Worm (Caenorhabditis elegans) whole organism, L4 larva: ENCODE results near the gene T04C12.7.

Experiments
- D1046.2 ChIP-seq: fragments of 200-800 bp; sonication (Bioruptor generic); IDR thresholded peaks from 2 replicates; pipeline ENCODE4 v1.3.6; 2022; ENCODE audit warnings: missing genetic modification characterization, missing compliant biosample characterization
- F37D6.2 ChIP-seq: sonication (generic microtip); optimal IDR thresholded peaks from 2 replicates; lab custom pipeline; 2016; ENCODE audit warnings: mild to moderate bottlenecking, missing genetic modification characterization, missing compliant biosample characterization
- R02D3.7 ChIP-seq: fragments of 150-350 bp; sonication (generic microtip); optimal IDR thresholded peaks from 3 replicates; lab custom pipeline; 2014; ENCODE audit warnings: missing biosample characterization, missing genetic modification characterization
- T20F7.1 ChIP-seq: fragments of 200-800 bp; sonication (Bioruptor generic); optimal IDR thresholded peaks from 2 replicates; lab custom pipeline; 2018; ENCODE audit warnings: mild to moderate bottlenecking, missing genetic modification characterization, missing compliant biosample characterization
- T26A8.4 ChIP-seq: fragments of 200-800 bp; sonication (Bioruptor generic); IDR thresholded peaks from 2 replicates; pipeline ENCODE4 v1.3.6; 2022; ENCODE audit warnings: missing genetic modification characterization, missing compliant biosample characterization
- Y105C5A.15 ChIP-seq: fragments of 200-800 bp; sonication (Bioruptor generic); IDR thresholded peaks from 2 replicates; pipeline ENCODE4 v1.3.6; 2022; ENCODE audit warnings: missing genetic modification characterization, missing compliant biosample characterization
- Y5F2A.4 ChIP-seq: fragments of 200-800 bp; sonication (Bioruptor generic); optimal IDR thresholded peaks from 2 replicates; lab custom pipeline; 2018; ENCODE audit warnings: mild to moderate bottlenecking, missing genetic modification characterization, missing compliant biosample characterization
- ZK546.5 ChIP-seq, 2 experiments: sonication (generic microtip); optimal IDR thresholded peaks; 2 replicates each; lab custom pipeline; 2017; ENCODE audit warnings: missing biosample characterization in 2 of 2, missing genetic modification characterization in 2 of 2
- aha-1 ChIP-seq: fragments of 150-350 bp; peaks from one replicate; lab custom pipeline; 2014; ENCODE audit warnings: missing biosample characterization, missing genetic modification characterization
- aly-2 ChIP-seq: sonication (generic microtip); optimal IDR thresholded peaks from 2 replicates; lab custom pipeline; 2018; ENCODE audit warnings: missing biosample characterization, missing genetic modification characterization
- ceh-28 ChIP-seq: fragments of 150-350 bp; optimal IDR thresholded peaks from 2 replicates; lab custom pipeline; 2014; ENCODE audit warnings: missing biosample characterization, missing genetic modification reagents, missing genetic modification characterization
- ceh-44 ChIP-seq: fragments of 200-800 bp; sonication (Bioruptor generic); IDR thresholded peaks from 2 replicates; pipeline ENCODE4 v1.3.6; 2022; ENCODE audit warnings: missing genetic modification reagents, missing genetic modification characterization, missing compliant biosample characterization
- ceh-62 ChIP-seq: sonication (generic microtip); optimal IDR thresholded peaks from 2 replicates; lab custom pipeline; 2017; ENCODE audit warnings: missing biosample characterization, missing genetic modification characterization
- cey-2 ChIP-seq: sonication (generic microtip); optimal IDR thresholded peaks from 3 replicates; lab custom pipeline; 2017; ENCODE audit warnings: missing genetic modification characterization, mild to moderate bottlenecking, missing compliant biosample characterization, antibody characterized with exemption, borderline replicate concordance; ENCODE audit not compliant: insufficient read depth
- daf-12 ChIP-seq: fragments of 150-350 bp; optimal IDR thresholded peaks from 2 replicates; lab custom pipeline; 2014; ENCODE audit warnings: missing biosample characterization, missing genetic modification reagents, missing genetic modification characterization
- daf-16 ChIP-seq, 3 experiments: sonication (generic microtip); optimal IDR thresholded peaks; 2 replicates each; lab custom pipeline; 2016 to 2017; ENCODE audit warnings: missing genetic modification characterization in 3 of 3, missing genetic modification reagents in 3 of 3, mild to moderate bottlenecking in 2 of 3, missing compliant biosample characterization in 2 of 3, missing biosample characterization in 1 of 3, moderate library complexity in 1 of 3
- daf-19 ChIP-seq: fragments of 200-800 bp; sonication (Bioruptor generic); conservative IDR thresholded peaks from 2 replicates; pipeline ENCODE4 v1.3.6; 2022; ENCODE audit warnings: missing genetic modification characterization, missing compliant biosample characterization
- daf-8 ChIP-seq: fragments of 200-800 bp; sonication (Bioruptor generic); IDR thresholded peaks from 2 replicates; pipeline ENCODE4 v1.3.6; 2022; ENCODE audit warnings: missing genetic modification characterization, missing compliant biosample characterization
- dmd-8 ChIP-seq: fragments of 200-800 bp; sonication (Bioruptor generic); IDR thresholded peaks from 2 replicates; pipeline ENCODE4 v1.3.6; 2022; ENCODE audit warnings: missing genetic modification characterization, missing compliant biosample characterization
- duxl-1 ChIP-seq: sonication (generic microtip); optimal IDR thresholded peaks from 2 replicates; lab custom pipeline; 2016; ENCODE audit warnings: mild to moderate bottlenecking, missing genetic modification characterization, moderate library complexity, missing compliant biosample characterization; ENCODE audit not compliant: poor library complexity
- dve-1 ChIP-seq: sonication (generic microtip); optimal IDR thresholded peaks from 2 replicates; lab custom pipeline; 2017; ENCODE audit warnings: antibody characterized with exemption, mild to moderate bottlenecking, missing genetic modification characterization, missing compliant biosample characterization; ENCODE audit not compliant: insufficient read depth
- egl-27 ChIP-seq: sonication (generic microtip); optimal IDR thresholded peaks from 3 replicates; lab custom pipeline; 2017; ENCODE audit warnings: missing biosample characterization, missing genetic modification reagents, missing genetic modification characterization
- egl-43 ChIP-seq: fragments of 200-800 bp; sonication (Bioruptor generic); IDR thresholded peaks from 2 replicates; pipeline ENCODE4 v1.3.6; 2022; ENCODE audit warnings: missing genetic modification reagents, missing genetic modification characterization, missing compliant biosample characterization
- gei-8 ChIP-seq: fragments of 200-800 bp; sonication (Bioruptor generic); optimal IDR thresholded peaks from 2 replicates; lab custom pipeline; 2018; ENCODE audit warnings: mild to moderate bottlenecking, missing genetic modification characterization, missing compliant biosample characterization
- lim-7 ChIP-seq: fragments of 200-800 bp; sonication (Bioruptor generic); IDR thresholded peaks from 2 replicates; pipeline ENCODE4 v1.3.6; 2022; ENCODE audit warnings: missing genetic modification characterization, missing compliant biosample characterization
- lin-13 ChIP-seq: fragments of 150-350 bp; optimal IDR thresholded peaks from 2 replicates; lab custom pipeline; 2014; ENCODE audit warnings: missing biosample characterization, missing genetic modification reagents, missing genetic modification characterization
- lin-29 ChIP-seq: fragments of 200-800 bp; sonication (Bioruptor generic); IDR thresholded peaks from 2 replicates; pipeline ENCODE4 v1.3.6; 2022; ENCODE audit warnings: missing genetic modification reagents, missing genetic modification characterization, missing compliant biosample characterization
- lsy-2 ChIP-seq, 2 experiments: fragments of 150-350 bp in 1 of 2; sonication (generic microtip) in 1 of 2; optimal IDR thresholded peaks; 2 replicates each; lab custom pipeline; 2014 to 2017; ENCODE audit warnings: missing biosample characterization in 2 of 2, missing genetic modification characterization in 2 of 2
- madf-9 ChIP-seq: fragments of 200-800 bp; sonication (Bioruptor generic); conservative IDR thresholded peaks from 2 replicates; pipeline ENCODE4 v1.3.6; 2022; ENCODE audit warnings: missing genetic modification reagents, missing genetic modification characterization, missing compliant biosample characterization
- mdl-1 ChIP-seq, 2 experiments: fragments of 150-350 bp in 1 of 2; sonication (generic microtip) in 1 of 2; optimal IDR thresholded peaks; 2 replicates each; lab custom pipeline; 2014 to 2017; ENCODE audit warnings: missing biosample characterization in 2 of 2, missing genetic modification characterization in 2 of 2
- mdt-29 ChIP-seq: fragments of 200-800 bp; sonication (Bioruptor generic); IDR thresholded peaks from 2 replicates; pipeline ENCODE4 v1.3.6; 2022; ENCODE audit warnings: missing genetic modification reagents, missing genetic modification characterization, missing compliant biosample characterization
- mxl-2 ChIP-seq: fragments of 200-800 bp; sonication (Bioruptor generic); conservative IDR thresholded peaks from 2 replicates; pipeline ENCODE4 v1.3.6; 2022; ENCODE audit warnings: missing genetic modification reagents, missing genetic modification characterization, missing compliant biosample characterization
- nhr-102 ChIP-seq: sonication (generic microtip); optimal IDR thresholded peaks from 2 replicates; lab custom pipeline; 2016; ENCODE audit warnings: mild to moderate bottlenecking, missing genetic modification characterization, moderate library complexity, missing compliant biosample characterization
- nhr-25 ChIP-seq: sonication (generic microtip); optimal IDR thresholded peaks from 2 replicates; lab custom pipeline; 2017; ENCODE audit warnings: missing genetic modification characterization, mild to moderate bottlenecking, missing compliant biosample characterization, antibody characterized with exemption, moderate library complexity, borderline replicate concordance; ENCODE audit not compliant: insufficient read depth
- nhr-41 ChIP-seq: fragments of 200-800 bp; sonication (Bioruptor generic); IDR thresholded peaks from 2 replicates; pipeline ENCODE4 v1.3.6; 2022; ENCODE audit warnings: missing genetic modification reagents, missing genetic modification characterization, missing compliant biosample characterization
- nhr-42 ChIP-seq: fragments of 200-800 bp; sonication (Bioruptor generic); IDR thresholded peaks from 2 replicates; pipeline ENCODE4 v1.3.6; 2022; ENCODE audit warnings: missing genetic modification characterization, missing compliant biosample characterization
- nhr-48 ChIP-seq: sonication (generic microtip); optimal IDR thresholded peaks from 2 replicates; lab custom pipeline; 2016; ENCODE audit warnings: mild to moderate bottlenecking, missing genetic modification characterization, missing compliant biosample characterization
- nhr-6 ChIP-seq: fragments of 150-350 bp; optimal IDR thresholded peaks from 2 replicates; lab custom pipeline; 2014; ENCODE audit warnings: missing biosample characterization, missing genetic modification characterization
- nhr-76 ChIP-seq: fragments of 150-350 bp; optimal IDR thresholded peaks from 2 replicates; lab custom pipeline; 2014; ENCODE audit warnings: missing biosample characterization, missing genetic modification characterization
- pha-4 ChIP-seq, 2 experiments: fragments of 150-350 bp in 1 of 2; fragments of 200-800 bp in 1 of 2; sonication (Bioruptor generic) in 1 of 2; IDR thresholded peaks in 1 of 2; optimal IDR thresholded peaks in 1 of 2; 2 replicates each; pipeline versions ENCODE4 v1.3.6 to Lab custom; 2014 to 2022; ENCODE audit warnings: missing genetic modification characterization in 2 of 2, missing genetic modification reagents in 2 of 2, missing biosample characterization in 1 of 2, missing compliant biosample characterization in 1 of 2
- rbr-2 ChIP-seq: sonication (generic microtip); optimal IDR thresholded peaks from 2 replicates; lab custom pipeline; 2016; ENCODE audit warnings: missing genotype, missing genetic modification characterization, missing compliant biosample characterization
- saeg-2 ChIP-seq: fragments of 200-800 bp; sonication (Bioruptor generic); IDR thresholded peaks from 2 replicates; pipeline ENCODE4 v1.3.6; 2022; ENCODE audit warnings: missing genetic modification reagents, missing genetic modification characterization, missing compliant biosample characterization
- set-16 ChIP-seq: fragments of 200-800 bp; sonication (Bioruptor generic); IDR thresholded peaks from 2 replicates; pipeline ENCODE4 v1.3.6; 2022; ENCODE audit warnings: missing genetic modification reagents, missing genetic modification characterization, missing compliant biosample characterization
- spr-1 ChIP-seq: sonication (generic microtip); optimal IDR thresholded peaks from 2 replicates; lab custom pipeline; 2016; ENCODE audit warnings: mild to moderate bottlenecking, missing genetic modification characterization, missing compliant biosample characterization
- tra-1 ChIP-seq: fragments of 200-800 bp; sonication (Bioruptor generic); IDR thresholded peaks from 2 replicates; pipeline ENCODE4 v1.3.6; 2022; ENCODE audit warnings: missing genetic modification reagents, missing genetic modification characterization, missing compliant biosample characterization
- unc-130 ChIP-seq: sonication (generic microtip); optimal IDR thresholded peaks from 2 replicates; lab custom pipeline; 2016; ENCODE audit warnings: missing genetic modification reagents, missing genetic modification characterization, missing compliant biosample characterization
- vab-7 ChIP-seq: fragments of 200-800 bp; sonication (Bioruptor generic); IDR thresholded peaks from 2 replicates; pipeline ENCODE4 v1.3.6; 2022; ENCODE audit warnings: missing genetic modification reagents, missing genetic modification characterization, missing compliant biosample characterization
- zfp-3 ChIP-seq: fragments of 200-800 bp; sonication (Bioruptor generic); conservative IDR thresholded peaks from 2 replicates; pipeline ENCODE4 v1.3.6; 2022; ENCODE audit warnings: missing genetic modification reagents, missing genetic modification characterization, missing compliant biosample characterization
- ztf-7 ChIP-seq: fragments of 150-350 bp; optimal IDR thresholded peaks from 2 replicates; lab custom pipeline; 2014; ENCODE audit warnings: missing biosample characterization, missing genetic modification characterization

T04C12.7 gene

ce11 chrV:11039379-11039954, 14.5 kb upstream of the T04C12.7 start, which contains the start of gene pak-2 (continued):
- TF ChIP-seq daf-16 (GFP tag; optimal IDR thresholded peaks at IDR 0.05; lab: Kevin White, UChicago) = no peak
- peak; percentile 39 for TF ChIP-seq daf-16 (tag; optimal IDR thresholded peaks at IDR 0.05; lab: Kevin White, UChicago)
- TF ChIP-seq ceh-44 (GFP tag; lab: Robert Waterston, UW) = 0 out of 2 replicates have a peak, but pooled peaks have one; percentile 11
- no peak for TF ChIP-seq saeg-2 (GFP tag; lab: Robert Waterston, UW)
- peak in 1 of 2 experiments; percentile 58 for TF ChIP-seq mdl-1 (tag; optimal IDR thresholded peaks at IDR 0.05; lab: Kevin White, UChicago)
- TF ChIP-seq Y5F2A.4 = no peak
- TF ChIP-seq daf-8 (GFP tag; lab: Robert Waterston, UW) = no peak
- TF ChIP-seq unc-130 (GFP tag; lab: Kevin White, UChicago) = peak; percentile 91
- TF ChIP-seq spr-1 (tag; lab: Kevin White, UChicago) = no peak
- TF ChIP-seq T26A8.4 = no peak
- TF ChIP-seq ztf-7 (tag; lab: Kevin White, UChicago) = no peak
- peak; percentile 82 for TF ChIP-seq T20F7.1 (GFP tag; lab: Kevin White, UChicago)
- TF ChIP-seq egl-43 = no peak
- TF ChIP-seq pha-4 (GFP tag; IDR thresholded peaks at IDR 0.05; lab: Robert Waterston, UW) = 0 out of 2 replicates have a peak, but pooled peaks have one; percentile 8
- no peak for TF ChIP-seq pha-4 (tag; optimal IDR thresholded peaks at IDR 0.05; lab: Kevin White, UChicago)
- no peak for TF ChIP-seq aha-1 (tag; lab: Kevin White, UChicago)
- no peak for TF ChIP-seq nhr-102 (tag; lab: Kevin White, UChicago)
- no peak for TF ChIP-seq set-16 (GFP tag; lab: Robert Waterston, UW)
- TF ChIP-seq lim-7 (GFP tag; lab: Robert Waterston, UW) = no peak
- TF ChIP-seq mxl-2 (GFP tag; lab: Robert Waterston, UW) = no peak
- TF ChIP-seq nhr-76 (tag; lab: Kevin White, UChicago) = no peak
- peak; percentile 69 for TF ChIP-seq lin-13 (GFP tag; lab: Kevin White, UChicago)
- no peak for TF ChIP-seq ceh-28 (tag; lab: Kevin White, UChicago)
- TF ChIP-seq nhr-41 = no peak
- TF ChIP-seq dve-1 (tag; lab: Kevin White, UChicago) = peak; percentile 74
- 0 out of 2 replicates have a peak, but pooled peaks have one; percentile 44 for TF ChIP-seq daf-19
- TF ChIP-seq R02D3.7 = no peak
- peak; percentile 68 for TF ChIP-seq rbr-2 (tag; lab: Kevin White, UChicago)
- TF ChIP-seq vab-7 (GFP tag; lab: Robert Waterston, UW) = peak; percentile 67
- TF ChIP-seq tra-1 (GFP tag; lab: Robert Waterston, UW) = no peak
- TF ChIP-seq nhr-48 (tag; lab: Kevin White, UChicago) = no peak
- TF ChIP-seq dmd-8 (GFP tag; lab: Robert Waterston, UW) = no peak
- no peak for TF ChIP-seq daf-12
- TF ChIP-seq nhr-6 (tag; lab: Kevin White, UChicago) = peak; percentile 10
- peak; percentile 46 for TF ChIP-seq F37D6.2 (tag; lab: Kevin White, UChicago)
- TF ChIP-seq egl-27 = no peak
- TF ChIP-seq aly-2 (tag; lab: Kevin White, UChicago) = no peak
- TF ChIP-seq lin-29 (GFP tag; lab: Robert Waterston, UW) = no peak
- TF ChIP-seq gei-8 (GFP tag; lab: Kevin White, UChicago) = no peak
- TF ChIP-seq cey-2 (tag; lab: Kevin White, UChicago) = no peak
- TF ChIP-seq nhr-42 (GFP tag; lab: Robert Waterston, UW) = no peak
- no peak for TF ChIP-seq madf-9 (GFP tag; lab: Robert Waterston, UW)
- peak; percentile 62 for TF ChIP-seq nhr-25 (tag; lab: Kevin White, UChicago)
- TF ChIP-seq duxl-1 = peak; percentile 28
- TF ChIP-seq mdt-29 (GFP tag; lab: Robert Waterston, UW) = no peak
- no peak for TF ChIP-seq D1046.2
- TF ChIP-seq zfp-3 = no peak
- no peak for TF ChIP-seq ZK546.5 (tag; optimal IDR thresholded peaks at IDR 0.05; lab: Kevin White, UChicago)
- TF ChIP-seq Y105C5A.15 (GFP tag; lab: Robert Waterston, UW) = no peak
- TF ChIP-seq lsy-2 (tag; optimal IDR thresholded peaks at IDR 0.05; lab: Kevin White, UChicago) = peak; percentile 38 to 83
- TF ChIP-seq ceh-62 (tag; lab: Kevin White, UChicago) = no peak
